Worm (Caenorhabditis elegans) whole organism, late embryonic: ENCODE data around the gene Y59C2A.1.
"Not testable (repeated sequence)": the region's sequence is repeated elsewhere in the genome, so short reads cannot be mapped to it uniquely, and the experiment has no call there.

Source experiments
- ahr-1 ChIP-seq: sonication (generic microtip); optimal IDR thresholded peaks from 2 replicates; lab custom pipeline; 2016; ENCODE audit warnings: missing genetic modification characterization, missing compliant biosample characterization
- ama-1 ChIP-seq: fragments of 150-350 bp; optimal IDR thresholded peaks from 2 replicates; lab custom pipeline; 2014
- ceh-24 ChIP-seq: sonication (generic microtip); optimal IDR thresholded peaks from 2 replicates; lab custom pipeline; 2016; ENCODE audit warnings: mild to moderate bottlenecking, missing genetic modification characterization, missing compliant biosample characterization
- ceh-45 ChIP-seq: fragments of 200-800 bp; sonication (Bioruptor generic); IDR thresholded peaks from 2 replicates; pipeline ENCODE4 v1.3.6; 2022; ENCODE audit warnings: missing genetic modification reagents, missing genetic modification characterization, missing compliant biosample characterization
- ceh-48 ChIP-seq: sonication (generic microtip); optimal IDR thresholded peaks from 2 replicates; lab custom pipeline; 2016; ENCODE audit warnings: missing genetic modification characterization, inconsistent platforms, missing compliant biosample characterization
- che-1 ChIP-seq: sonication (generic microtip); optimal IDR thresholded peaks from 2 replicates; lab custom pipeline; 2016; ENCODE audit warnings: mild to moderate bottlenecking, missing genetic modification characterization, missing compliant biosample characterization
- fax-1 ChIP-seq: sonication (generic microtip); optimal IDR thresholded peaks from 2 replicates; lab custom pipeline; 2016; ENCODE audit warnings: missing genotype, missing genetic modification characterization, missing compliant biosample characterization
- hlh-15 ChIP-seq: sonication (generic microtip); optimal IDR thresholded peaks from 2 replicates; lab custom pipeline; 2016; ENCODE audit warnings: missing genetic modification characterization, missing compliant biosample characterization
- hlh-30 ChIP-seq: sonication (generic microtip); optimal IDR thresholded peaks from 2 replicates; lab custom pipeline; 2017; ENCODE audit warnings: antibody characterized with exemption, missing genetic modification characterization, missing compliant biosample characterization; ENCODE audit not compliant: insufficient read depth
- lin-11 ChIP-seq: fragments of 200-800 bp; sonication (Bioruptor generic); optimal IDR thresholded peaks from 2 replicates; lab custom pipeline; 2018; ENCODE audit warnings: mild to moderate bottlenecking, missing genetic modification characterization, missing compliant biosample characterization
- nhr-11 ChIP-seq: fragments of 150-350 bp; optimal IDR thresholded peaks from 2 replicates; lab custom pipeline; 2014; ENCODE audit warnings: missing biosample characterization, missing genetic modification characterization
- nhr-232 ChIP-seq: sonication (generic microtip); optimal IDR thresholded peaks from 2 replicates; lab custom pipeline; 2016; ENCODE audit warnings: missing genetic modification characterization, missing compliant biosample characterization
- npax-4 ChIP-seq: sonication (generic microtip); optimal IDR thresholded peaks from 2 replicates; lab custom pipeline; 2016; ENCODE audit warnings: missing genetic modification characterization, missing compliant biosample characterization
- pat-9 ChIP-seq: fragments of 200-800 bp; sonication (Bioruptor generic); optimal IDR thresholded peaks from 2 replicates; lab custom pipeline; 2018; ENCODE audit warnings: mild to moderate bottlenecking, missing genetic modification characterization, moderate library complexity, missing compliant biosample characterization
- pax-1 ChIP-seq: fragments of 150-350 bp; optimal IDR thresholded peaks from 2 replicates; lab custom pipeline; 2014; ENCODE audit warnings: missing biosample characterization, missing genetic modification characterization
- pqm-1 ChIP-seq: sonication (generic microtip); optimal IDR thresholded peaks from 2 replicates; lab custom pipeline; 2016; ENCODE audit warnings: missing genetic modification characterization, missing compliant biosample characterization
- tbx-2 ChIP-seq: sonication (generic microtip); optimal IDR thresholded peaks from 2 replicates; lab custom pipeline; 2016; ENCODE audit warnings: missing genetic modification characterization, missing compliant biosample characterization
- tbx-7 ChIP-seq: sonication (generic microtip); optimal IDR thresholded peaks from 2 replicates; lab custom pipeline; 2016; ENCODE audit warnings: missing genotype, missing genetic modification characterization, missing compliant biosample characterization
- unc-42 ChIP-seq: sonication (generic microtip); optimal IDR thresholded peaks from 2 replicates; lab custom pipeline; 2016; ENCODE audit warnings: missing genotype, missing genetic modification characterization, missing compliant biosample characterization
- unc-86 ChIP-seq: sonication (generic microtip); optimal IDR thresholded peaks from 2 replicates; lab custom pipeline; 2016; ENCODE audit warnings: missing genetic modification characterization, missing compliant biosample characterization

Y59C2A.1 gene

ce11 chrII:2253676-2254075 lies 45.8 kb downstream of the Y59C2A.1 start:
- TF ChIP-seq che-1 = no peak
- TF ChIP-seq ceh-45 (GFP tag; lab: Robert Waterston, UW) = no peak
- no peak for TF ChIP-seq fax-1 (tag; lab: Kevin White, UChicago)
- TF ChIP-seq ceh-48 = no peak
- no peak for TF ChIP-seq tbx-2 (tag; lab: Kevin White, UChicago)
- no peak for TF ChIP-seq nhr-11
- TF ChIP-seq tbx-7 (tag; lab: Kevin White, UChicago) = no peak
- TF ChIP-seq pqm-1 (tag; lab: Kevin White, UChicago) = no peak
- no peak for TF ChIP-seq lin-11
- no peak for TF ChIP-seq nhr-232 (tag; lab: Kevin White, UChicago)
- TF ChIP-seq npax-4 = no peak
- no peak for TF ChIP-seq pat-9 (tag; lab: Kevin White, UChicago)
- no peak for TF ChIP-seq ama-1
- TF ChIP-seq ahr-1 = no peak
- TF ChIP-seq unc-86 (tag; lab: Kevin White, UChicago) = no peak
- TF ChIP-seq hlh-15 (tag; lab: Kevin White, UChicago) = no peak
- TF ChIP-seq pax-1 (tag; lab: Kevin White, UChicago) = no peak

- not testable (repeated sequence) for TF ChIP-seq ceh-24, hlh-30, unc-42 (tag; lab: Kevin White, UChicago)
- TF ChIP-seq, all 69 proteins: peak for 0; not testable (repeated sequence) for 69
Measured at ce11 chrII:2254861-2255260, 46.9 kb downstream of the Y59C2A.1 start, which contains the start of gene K09F6.3. TSS of gene K09F6.3 (plus strand) at chrII:2255161.
